Worm (Caenorhabditis elegans) whole organism, early embryonic: ENCODE data around the gene W04B5.3.

Experiments
- B0310.2 ChIP-seq: sonication (generic microtip); optimal IDR thresholded peaks from 2 replicates; lab custom pipeline; 2016; ENCODE audit warnings: mild to moderate bottlenecking, missing genetic modification characterization, missing compliant biosample characterization
- F13C5.2 ChIP-seq: sonication (generic microtip); optimal IDR thresholded peaks from 2 replicates; lab custom pipeline; 2017; ENCODE audit warnings: mild to moderate bottlenecking, missing genetic modification characterization, inconsistent platforms, missing compliant biosample characterization
- aly-1 ChIP-seq: sonication (generic microtip); optimal IDR thresholded peaks from 2 replicates; lab custom pipeline; 2016; ENCODE audit warnings: missing genetic modification characterization, missing compliant biosample characterization
- ama-1 ChIP-seq: fragments of 150-350 bp; optimal IDR thresholded peaks from 2 replicates; lab custom pipeline; 2014
- ceh-13 ChIP-seq: fragments of 200-800 bp; sonication (Bioruptor generic); optimal IDR thresholded peaks from 2 replicates; lab custom pipeline; 2018; ENCODE audit warnings: mild to moderate bottlenecking, missing genetic modification characterization, missing compliant biosample characterization
- ceh-36 ChIP-seq: sonication (generic microtip); optimal IDR thresholded peaks from 2 replicates; lab custom pipeline; 2016; ENCODE audit warnings: missing genetic modification characterization, inconsistent platforms, missing compliant biosample characterization
- ets-7 ChIP-seq: sonication (generic microtip); optimal IDR thresholded peaks from 2 replicates; lab custom pipeline; 2016; ENCODE audit warnings: missing genotype, missing genetic modification characterization, missing compliant biosample characterization
- flt-1 ChIP-seq: fragments of 200-800 bp; sonication (Bioruptor generic); IDR thresholded peaks from 2 replicates; pipeline ENCODE4 v1.3.6; 2022; ENCODE audit warnings: missing genetic modification characterization, missing compliant biosample characterization
- hmbx-1 ChIP-seq: sonication (generic microtip); optimal IDR thresholded peaks from 2 replicates; lab custom pipeline; 2016; ENCODE audit warnings: mild to moderate bottlenecking, missing genetic modification characterization, missing compliant biosample characterization
- hmg-4 ChIP-seq: fragments of 200-800 bp; sonication (Bioruptor generic); optimal IDR thresholded peaks from 2 replicates; lab custom pipeline; 2018; ENCODE audit warnings: mild to moderate bottlenecking, missing genetic modification characterization, missing compliant biosample characterization
- hnd-1 ChIP-seq: sonication (generic microtip); optimal IDR thresholded peaks from 2 replicates; lab custom pipeline; 2016; ENCODE audit warnings: missing genetic modification characterization, missing compliant biosample characterization
- pes-1 ChIP-seq: fragments of 200-800 bp; sonication (Bioruptor generic); IDR thresholded peaks from 2 replicates; pipeline ENCODE4 v1.3.6; 2022; ENCODE audit warnings: missing genetic modification reagents, missing genetic modification characterization, missing compliant biosample characterization
- scrt-1 ChIP-seq: fragments of 200-800 bp; sonication (Bioruptor generic); IDR thresholded peaks from 2 replicates; pipeline ENCODE4 v1.3.6; 2022; ENCODE audit warnings: missing genetic modification characterization, missing compliant biosample characterization
- sea-1 ChIP-seq: fragments of 200-800 bp; sonication (Bioruptor generic); conservative IDR thresholded peaks from 2 replicates; pipeline ENCODE4 v1.3.6; 2022; ENCODE audit warnings: missing genetic modification characterization, missing compliant biosample characterization
- tbx-11 ChIP-seq: fragments of 200-800 bp; sonication (Bioruptor generic); IDR thresholded peaks from 2 replicates; pipeline ENCODE4 v1.3.6; 2022; ENCODE audit warnings: missing genetic modification characterization, missing compliant biosample characterization
- tbx-37 ChIP-seq: fragments of 200-800 bp; sonication (Bioruptor generic); conservative IDR thresholded peaks from 2 replicates; pipeline ENCODE4 v1.3.6; 2022; ENCODE audit warnings: missing genetic modification reagents, missing genetic modification characterization, missing compliant biosample characterization
- tra-4 ChIP-seq: sonication (generic microtip); optimal IDR thresholded peaks from 2 replicates; lab custom pipeline; 2017; ENCODE audit warnings: missing genetic modification characterization, missing compliant biosample characterization

The W04B5.3 gene

ce11 chrIII:2418159-2418658 is at the start of gene W04B5.3, which contains the start of gene W04B5.5:
W04B5.3 (plus strand) TSS chrIII:2418514.
W04B5.5 (minus strand) TSS chrIII:2418209.
- TF ChIP-seq B0310.2 (tag; lab: Kevin White, UChicago) = no peak
- TF ChIP-seq F13C5.2 = peak; percentile 45
- 0 out of 2 replicates have a peak, but pooled peaks have one; percentile 19 for TF ChIP-seq flt-1 (GFP tag; lab: Robert Waterston, UW)
- no peak for TF ChIP-seq tbx-11 (GFP tag; lab: Robert Waterston, UW)
- TF ChIP-seq sea-1 = no peak
- no peak for TF ChIP-seq hmg-4

DNA sequence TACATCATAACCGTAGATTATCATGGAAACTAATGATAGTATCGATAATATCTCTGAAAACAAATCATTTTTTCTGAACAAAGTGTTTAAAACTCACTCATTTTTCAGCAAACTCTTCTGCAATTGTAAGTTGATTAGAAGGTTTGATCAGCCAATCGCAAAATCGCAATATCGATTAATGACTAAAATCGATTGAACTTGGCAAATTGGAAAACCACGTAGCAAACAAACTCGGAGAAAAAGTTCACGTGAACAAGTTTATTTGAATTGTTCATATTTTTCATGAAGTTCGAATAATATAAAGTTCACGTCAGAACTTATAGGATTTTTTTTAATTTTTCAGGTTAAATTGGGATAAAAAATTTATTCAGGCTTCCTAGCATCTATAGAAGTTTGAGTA is 46.5 kb upstream of the W04B5.3 start, which contains the start of gene H04J21.1:
H04J21.1 (minus strand) TSS at position 101 of the 400 bp plus-strand sequence.
- TF ChIP-seq ama-1 = no peak

ce11 chrIII:2375918-2376317 is 42.4 kb upstream of the W04B5.3 start, which contains the start of gene H14E04.2:
H14E04.2 (plus strand) TSS chrIII:2376193.
- TF ChIP-seq hmg-4 (no peak), ama-1 (no peak), hnd-1 (tag; lab: Kevin White, UChicago) (no peak), aly-1 (no peak), scrt-1 (GFP tag; lab: Robert Waterston, UW) (no peak), hmbx-1 (tag; lab: Kevin White, UChicago) (no peak), B0310.2 (tag; lab: Kevin White, UChicago) (no peak), flt-1 (GFP tag; lab: Robert Waterston, UW) (no peak), tbx-37 (GFP tag; lab: Robert Waterston, UW) (no peak)

DNA sequence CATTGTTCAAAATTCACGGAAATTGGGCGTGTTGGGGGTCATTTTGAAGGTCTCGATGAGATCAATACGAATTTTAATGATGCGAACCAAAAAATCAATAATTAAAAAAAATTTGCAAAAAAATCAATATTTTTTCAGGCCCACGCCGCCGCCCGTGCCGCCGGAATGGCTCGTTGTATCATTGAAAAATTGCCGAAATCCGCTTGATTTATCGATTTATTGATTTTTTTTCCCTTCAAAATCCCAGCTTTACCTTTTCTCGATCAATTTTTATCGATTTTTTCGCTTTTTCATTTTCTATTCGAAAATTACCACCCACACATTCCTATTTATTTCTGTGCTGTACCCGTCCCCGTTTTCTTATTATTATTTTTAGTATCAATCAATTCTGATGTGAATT is 34.0 kb upstream of the W04B5.3 start:
- TF ChIP-seq tra-4 (no peak), scrt-1 (GFP tag; lab: Robert Waterston, UW) (no peak), pes-1 (GFP tag; lab: Robert Waterston, UW) (no peak), tbx-37 (GFP tag; lab: Robert Waterston, UW) (no peak), ceh-13 (GFP tag; lab: Kevin White, UChicago) (no peak), flt-1 (GFP tag; lab: Robert Waterston, UW) (no peak), hnd-1 (tag; lab: Kevin White, UChicago) (no peak), B0310.2 (tag; lab: Kevin White, UChicago) (no peak), ets-7 (tag; lab: Kevin White, UChicago) (no peak)

ce11 chrIII:2386483-2386882 is 31.8 kb upstream of the W04B5.3 start, which contains the start of gene H14E04.3:
H14E04.3 (minus strand) TSS chrIII:2386583.
- TF ChIP-seq tra-4 (no peak), hmbx-1 (tag; lab: Kevin White, UChicago) (no peak), scrt-1 (GFP tag; lab: Robert Waterston, UW) (no peak), ets-7 (tag; lab: Kevin White, UChicago) (no peak), ceh-13 (GFP tag; lab: Kevin White, UChicago) (no peak), ama-1 (no peak), aly-1 (no peak), flt-1 (GFP tag; lab: Robert Waterston, UW) (no peak), ceh-36 (tag; lab: Kevin White, UChicago) (no peak), tbx-11 (GFP tag; lab: Robert Waterston, UW) (no peak), pes-1 (GFP tag; lab: Robert Waterston, UW) (no peak), hnd-1 (tag; lab: Kevin White, UChicago) (no peak), sea-1 (no peak), B0310.2 (tag; lab: Kevin White, UChicago) (no peak), F13C5.2 (no peak), tbx-37 (GFP tag; lab: Robert Waterston, UW) (no peak), hmg-4 (no peak)

DNA sequence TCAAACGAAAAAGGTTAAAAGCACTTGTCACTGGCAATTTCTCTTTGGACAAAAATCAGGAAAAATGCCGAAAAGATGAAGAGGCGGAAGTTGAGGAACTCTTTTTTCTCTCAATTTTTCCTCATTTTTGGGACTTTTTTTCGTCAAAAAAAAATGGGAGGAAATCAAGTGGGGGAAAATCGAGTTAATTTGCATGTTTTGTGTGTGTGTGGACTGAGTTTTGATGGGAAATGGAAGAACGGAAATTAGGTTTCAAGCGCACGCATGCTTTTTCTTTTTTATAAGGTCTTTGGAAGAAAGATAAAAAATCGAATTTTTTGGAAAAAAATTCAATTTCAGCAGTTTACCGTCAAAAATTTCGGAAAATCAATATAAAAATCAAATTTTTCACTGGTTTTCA is 26.6 kb upstream of the W04B5.3 start:
- TF ChIP-seq F13C5.2 (no peak), flt-1 (GFP tag; lab: Robert Waterston, UW) (no peak), scrt-1 (GFP tag; lab: Robert Waterston, UW) (no peak), tbx-37 (GFP tag; lab: Robert Waterston, UW) (no peak), tra-4 (no peak), pes-1 (GFP tag; lab: Robert Waterston, UW) (no peak)

- TF ChIP-seq B0310.2 (tag; lab: Kevin White, UChicago) (no peak), tbx-11 (GFP tag; lab: Robert Waterston, UW) (no peak), hmg-4 (no peak), ceh-13 (GFP tag; lab: Kevin White, UChicago) (no peak), F13C5.2 (no peak)
Measured at ce11 chrIII:2393666-2394154, 24.6 kb upstream of the W04B5.3 start.

ce11 chrIII:2401126-2402123 is 16.9 kb upstream of the W04B5.3 start, which contains the start of the genes cic-1 and strm-1:
cic-1 (minus strand) TSS chrIII:2401221.
strm-1 (plus strand) TSS chrIII:2402070.
- TF ChIP-seq ets-7 (tag; lab: Kevin White, UChicago) (no peak), hmg-4 (no peak), B0310.2 (tag; lab: Kevin White, UChicago) (no peak), ceh-13 (GFP tag; lab: Kevin White, UChicago) (no peak), tbx-37 (GFP tag; lab: Robert Waterston, UW) (no peak), sea-1 (no peak), F13C5.2 (no peak), hnd-1 (tag; lab: Kevin White, UChicago) (no peak), pes-1 (GFP tag; lab: Robert Waterston, UW) (no peak), flt-1 (GFP tag; lab: Robert Waterston, UW) (no peak), aly-1 (no peak), tra-4 (no peak), tbx-11 (GFP tag; lab: Robert Waterston, UW) (no peak), hmbx-1 (tag; lab: Kevin White, UChicago) (no peak), ceh-36 (tag; lab: Kevin White, UChicago) (no peak), ama-1 (no peak), scrt-1 (GFP tag; lab: Robert Waterston, UW) (no peak)
